Fruit fly (Drosophila melanogaster) whole organism, embryonic: ENCODE data around the gene CG2898.

ENCODE experiments used
- Aef1 ChIP-seq: fragments of 200-800 bp; sonication (Bioruptor generic); IDR thresholded peaks from 3 replicates; pipeline ENCODE4 v1.3.6; 2022; ENCODE audit warnings: missing biosample characterization, missing genetic modification characterization
- BEAF-32 ChIP-seq: fragments of 200-800 bp; sonication (Bioruptor generic); optimal IDR thresholded peaks from 3 replicates; lab custom pipeline; 2017; ENCODE audit warnings: missing biosample characterization, missing genetic modification characterization, mild to moderate bottlenecking, moderate library complexity, missing genetic modification reagents
- Bgb ChIP-seq: fragments of 200-800 bp; sonication (Bioruptor generic); IDR thresholded peaks from 2 replicates; pipeline ENCODE4 v1.3.6; 2022; ENCODE audit warnings: missing biosample characterization, missing genetic modification characterization; ENCODE audit not compliant: partially characterized antibody
- CG10267 ChIP-seq: fragments of 200-800 bp; sonication (Bioruptor generic); optimal IDR thresholded peaks from 2 replicates; lab custom pipeline; 2018; ENCODE audit warnings: missing biosample characterization, mild to moderate bottlenecking, missing genetic modification characterization, moderate library complexity
- CG11695 ChIP-seq: fragments of 200-800 bp; sonication (Bioruptor generic); IDR thresholded peaks from 3 replicates; pipeline ENCODE4 v1.3.6; 2022; ENCODE audit warnings: missing biosample characterization, missing genetic modification characterization
- CG14014 ChIP-seq: fragments of 200-800 bp; sonication (Bioruptor generic); IDR thresholded peaks from 2 replicates; pipeline ENCODE4 v1.3.6; 2022; ENCODE audit warnings: missing biosample characterization, missing genetic modification characterization
- CG14965 ChIP-seq: fragments of 200-800 bp; sonication (Bioruptor generic); optimal IDR thresholded peaks from 2 replicates; lab custom pipeline; 2016; ENCODE audit warnings: missing biosample characterization, missing genetic modification characterization, borderline replicate concordance
- CG15011 ChIP-seq: fragments of 200-800 bp; sonication (Bioruptor generic); optimal IDR thresholded peaks from 3 replicates; lab custom pipeline; 2018; ENCODE audit warnings: missing biosample characterization, mild to moderate bottlenecking, missing genetic modification characterization
- CG1529 ChIP-seq: fragments of 200-800 bp; sonication (Bioruptor generic); optimal IDR thresholded peaks from 3 replicates; lab custom pipeline; 2018; ENCODE audit warnings: missing biosample characterization, missing genetic modification characterization
- CG1602 ChIP-seq: fragments of 200-800 bp; sonication (Bioruptor generic); optimal IDR thresholded peaks from 3 replicates; lab custom pipeline; 2016; ENCODE audit warnings: missing biosample characterization, missing genetic modification characterization
- CG16779 ChIP-seq: fragments of 200-800 bp; sonication (Bioruptor generic); IDR thresholded peaks from 2 replicates; pipeline ENCODE4 v1.3.6; 2022; ENCODE audit warnings: missing biosample characterization, missing genetic modification characterization
- CG17328 ChIP-seq: fragments of 200-800 bp; sonication (Bioruptor generic); IDR thresholded peaks from 2 replicates; pipeline ENCODE4 v1.3.6; 2022; ENCODE audit warnings: missing biosample characterization, missing genetic modification characterization
- CG17359 ChIP-seq: fragments of 200-800 bp; sonication (Bioruptor generic); optimal IDR thresholded peaks from 3 replicates; lab custom pipeline; 2018; ENCODE audit warnings: missing biosample characterization, mild to moderate bottlenecking, missing genetic modification characterization, moderate library complexity
- CG18764 ChIP-seq: fragments of 200-800 bp; sonication (Bioruptor generic); optimal IDR thresholded peaks from 3 replicates; lab custom pipeline; 2016; ENCODE audit warnings: missing biosample characterization, missing genetic modification characterization
- CG2120 ChIP-seq: fragments of 200-800 bp; sonication (Bioruptor generic); optimal IDR thresholded peaks from 3 replicates; lab custom pipeline; 2016; ENCODE audit warnings: missing biosample characterization, missing genetic modification characterization
- CG2889 ChIP-seq: fragments of 200-800 bp; sonication (Bioruptor generic); IDR thresholded peaks from 3 replicates; pipeline ENCODE4 v1.3.6; 2022; ENCODE audit warnings: missing biosample characterization, missing genetic modification characterization
- CG33213 ChIP-seq: fragments of 200-800 bp; sonication (Bioruptor generic); optimal IDR thresholded peaks from 3 replicates; lab custom pipeline; 2016; ENCODE audit warnings: missing biosample characterization, missing genetic modification characterization
- CG34422 ChIP-seq: fragments of 200-800 bp; sonication (Bioruptor generic); IDR thresholded peaks from 3 replicates; pipeline ENCODE4 v1.3.6; 2022; ENCODE audit warnings: missing biosample characterization, missing genetic modification characterization
- CG42726 ChIP-seq: fragments of 200-800 bp; sonication (Bioruptor generic); IDR thresholded peaks from 2 replicates; pipeline ENCODE4 v1.3.6; 2022; ENCODE audit warnings: missing biosample characterization, missing genetic modification characterization; ENCODE audit not compliant: partially characterized antibody
- CG4328 ChIP-seq: fragments of 200-800 bp; sonication (Bioruptor generic); optimal IDR thresholded peaks from 3 replicates; lab custom pipeline; 2017; ENCODE audit warnings: missing biosample characterization, missing genetic modification reagents, missing genetic modification characterization
- CG5180 ChIP-seq: fragments of 200-800 bp; sonication (Bioruptor generic); optimal IDR thresholded peaks from 3 replicates; lab custom pipeline; 2017; ENCODE audit warnings: missing biosample characterization, missing genetic modification characterization, mild to moderate bottlenecking, moderate library complexity, missing genetic modification reagents
- CG6683 ChIP-seq: fragments of 200-800 bp; sonication (Bioruptor generic); optimal IDR thresholded peaks from 2 replicates; lab custom pipeline; 2017; ENCODE audit warnings: missing biosample characterization, mild to moderate bottlenecking, missing genetic modification characterization, missing genetic modification reagents
- CG8944 ChIP-seq: fragments of 200-800 bp; sonication (Bioruptor generic); optimal IDR thresholded peaks from 3 replicates; lab custom pipeline; 2016; ENCODE audit warnings: missing biosample characterization, missing genetic modification characterization
- CG9437 ChIP-seq: fragments of 200-800 bp; sonication (Bioruptor generic); optimal IDR thresholded peaks from 2 replicates; lab custom pipeline; 2018; ENCODE audit warnings: missing biosample characterization, mild to moderate bottlenecking, missing genetic modification characterization
- CHES-1-like ChIP-seq: fragments of 200-800 bp; sonication (Bioruptor generic); optimal IDR thresholded peaks from 2 replicates; lab custom pipeline; 2016; ENCODE audit warnings: missing biosample characterization, missing genetic modification characterization
- Dref ChIP-seq: fragments of 200-800 bp; sonication (Bioruptor generic); IDR thresholded peaks from 2 replicates; pipeline ENCODE4 v1.3.6; 2022; ENCODE audit warnings: missing biosample characterization, missing genetic modification characterization
- E2f1 ChIP-seq: fragments of 200-800 bp; sonication (Bioruptor generic); IDR thresholded peaks from 2 replicates; pipeline ENCODE4 v1.3.6; 2022; ENCODE audit warnings: missing biosample characterization, missing genetic modification characterization
- Hey ChIP-seq: fragments of 200-800 bp; sonication (Bioruptor generic); optimal IDR thresholded peaks from 3 replicates; lab custom pipeline; 2018; ENCODE audit warnings: missing biosample characterization, mild to moderate bottlenecking, missing genetic modification characterization
- Hr39 ChIP-seq: fragments of >200 bp; optimal IDR thresholded peaks from 2 replicates; lab custom pipeline; 2017
- Mad ChIP-seq: fragments of 200-800 bp; sonication (Bioruptor generic); optimal IDR thresholded peaks from 2 replicates; lab custom pipeline; 2016; ENCODE audit warnings: missing biosample characterization, missing genetic modification characterization
- Nf-YC ChIP-seq: fragments of 200-800 bp; optimal IDR thresholded peaks from 3 replicates; lab custom pipeline; 2019; ENCODE audit warnings: missing biosample characterization, mild to moderate bottlenecking, missing genetic modification characterization, moderate library complexity
- NfI ChIP-seq: fragments of 200-800 bp; sonication (Bioruptor generic); optimal IDR thresholded peaks from 3 replicates; lab custom pipeline; 2018; ENCODE audit warnings: missing biosample characterization, mild to moderate bottlenecking, missing genetic modification characterization, moderate library complexity
- Poxn ChIP-seq: fragments of 200-800 bp; sonication (Bioruptor generic); IDR thresholded peaks from 2 replicates; pipeline ENCODE4 v1.3.6; 2022; ENCODE audit warnings: missing biosample characterization, missing genetic modification characterization
- ab ChIP-seq: fragments of 200-800 bp; sonication (Bioruptor generic); optimal IDR thresholded peaks from 2 replicates; lab custom pipeline; 2016; ENCODE audit warnings: missing biosample characterization, missing genetic modification characterization
- ac ChIP-seq: fragments of 200-800 bp; sonication (Bioruptor generic); optimal IDR thresholded peaks from 3 replicates; lab custom pipeline; 2017; ENCODE audit warnings: missing biosample characterization, mild to moderate bottlenecking, missing genetic modification characterization
- amos ChIP-seq: fragments of 200-800 bp; sonication (Bioruptor generic); IDR thresholded peaks from 2 replicates; pipeline ENCODE4 v1.3.6; 2022; ENCODE audit warnings: missing biosample characterization, missing genetic modification characterization; ENCODE audit not compliant: partially characterized antibody
- chm ChIP-seq: fragments of 200-800 bp; sonication (Bioruptor generic); IDR thresholded peaks from 2 replicates; pipeline ENCODE4 v1.3.6; 2022; ENCODE audit warnings: missing biosample characterization, missing genetic modification characterization
- chn ChIP-seq: fragments of 200-800 bp; sonication (Bioruptor generic); optimal IDR thresholded peaks from 2 replicates; lab custom pipeline; 2016; ENCODE audit warnings: missing biosample characterization, missing genetic modification characterization
- dmrt11E ChIP-seq: fragments of 200-800 bp; sonication (Bioruptor generic); optimal IDR thresholded peaks from 3 replicates; lab custom pipeline; 2018; ENCODE audit warnings: missing biosample characterization, mild to moderate bottlenecking, missing genetic modification characterization, moderate library complexity
- dpn ChIP-seq, 2 experiments: fragments of 200-800 bp; sonication (Bioruptor generic); optimal IDR thresholded peaks; 3 replicates each; lab custom pipeline; 2016; ENCODE audit warnings: missing biosample characterization in 2 of 2, missing genetic modification characterization in 2 of 2
- emc ChIP-seq: fragments of 200-800 bp; sonication (Bioruptor generic); optimal IDR thresholded peaks from 2 replicates; lab custom pipeline; 2016; ENCODE audit warnings: missing biosample characterization, missing genetic modification characterization
- gro ChIP-seq: fragments of 200-800 bp; sonication (Bioruptor generic); optimal IDR thresholded peaks from 2 replicates; lab custom pipeline; 2016; ENCODE audit warnings: missing biosample characterization, missing genetic modification characterization
- hbn ChIP-seq: fragments of 200-800 bp; sonication (Bioruptor generic); IDR thresholded peaks from 2 replicates; pipeline ENCODE4 v1.3.6; 2022; ENCODE audit warnings: missing biosample characterization, missing genetic modification characterization; ENCODE audit not compliant: partially characterized antibody
- her ChIP-seq: fragments of 200-800 bp; sonication (Bioruptor generic); optimal IDR thresholded peaks from 2 replicates; lab custom pipeline; 2016; ENCODE audit warnings: missing biosample characterization, missing genetic modification characterization
- hkb ChIP-seq, 2 experiments: fragments of 200-800 bp in 1 of 2; fragments of >200 bp in 1 of 2; sonication (Bioruptor generic) in 1 of 2; IDR thresholded peaks in 1 of 2; optimal IDR thresholded peaks in 1 of 2; 2 replicates each; pipeline versions ENCODE4 v1.3.6 to Lab custom; 2017 to 2022; ENCODE audit warnings: missing biosample characterization in 1 of 2, missing genetic modification characterization in 1 of 2
- nerfin-2 ChIP-seq: fragments of 200-800 bp; sonication (Bioruptor generic); IDR thresholded peaks from 2 replicates; pipeline ENCODE4 v1.3.6; 2022; ENCODE audit warnings: missing biosample characterization, missing genetic modification characterization; ENCODE audit not compliant: partially characterized antibody
- shn ChIP-seq: fragments of 200-800 bp; sonication (Bioruptor generic); optimal IDR thresholded peaks from 3 replicates; lab custom pipeline; 2016; ENCODE audit warnings: missing biosample characterization, missing genetic modification characterization
- stwl ChIP-seq: fragments of 200-800 bp; sonication (Bioruptor generic); optimal IDR thresholded peaks from 3 replicates; lab custom pipeline; 2018; ENCODE audit warnings: missing biosample characterization, mild to moderate bottlenecking, missing genetic modification characterization, moderate library complexity
- wor ChIP-seq: fragments of 200-800 bp; sonication (Bioruptor generic); IDR thresholded peaks from 2 replicates; pipeline ENCODE4 v1.3.6; 2022; ENCODE audit warnings: missing biosample characterization, missing genetic modification characterization

The CG2898 gene

dm6 chrX:10325567-10326345 lies 49.4 kb upstream of the CG2898 start, which contains the start of gene alpha-Man-Ia (continued):
- TF ChIP-seq BEAF-32 (GFP tag; lab: Kevin White, UChicago) (peak; percentile 66), CG14014 (GFP tag; lab: Robert Waterston, UW) (0 out of 2 replicates have a peak, but pooled peaks have one; percentile 11), nerfin-2 (GFP tag; lab: Robert Waterston, UW) (no peak), CG10267 (tag; lab: Kevin White, UChicago) (peak; percentile 9), CG4328 (GFP tag; lab: Kevin White, UChicago) (no peak), hbn (GFP tag; lab: Robert Waterston, UW) (0 out of 2 replicates have a peak, but pooled peaks have one; percentile 10), wor (no peak), Hey (tag; lab: Kevin White, UChicago) (no peak), Bgb (GFP tag; lab: Robert Waterston, UW) (peak; percentile 52), amos (GFP tag; lab: Robert Waterston, UW) (peak; percentile 26; the same call in 1 of the 2 replicates), E2f1 (GFP tag; lab: Robert Waterston, UW) (no peak), CG2889 (GFP tag; lab: Robert Waterston, UW) (no peak), chm (GFP tag; lab: Robert Waterston, UW) (0 out of 2 replicates have a peak, but pooled peaks have one; percentile 42), stwl (tag; lab: Kevin White, UChicago) (peak; percentile 44), CG42726 (GFP tag; lab: Robert Waterston, UW) (0 out of 2 replicates have a peak, but pooled peaks have one; percentile 8), dmrt11E (tag; lab: Kevin White, UChicago) (no peak), CG1602 (GFP tag; lab: Kevin White, UChicago) (no peak), CG8944 (peak; percentile 12), Poxn (no peak), emc (no peak), Hr39 (lab: Kevin White, UChicago) (no peak), CG1529 (GFP tag; lab: Kevin White, UChicago) (no peak), ac (GFP tag; lab: Kevin White, UChicago) (no peak), CG9437 (GFP tag; lab: Kevin White, UChicago) (peak; percentile 2), CG18764 (no peak), shn (GFP tag; lab: Kevin White, UChicago) (no peak), hkb (optimal IDR thresholded peaks at IDR 0.05; lab: Kevin White, UChicago) (peak; percentile 16), hkb (GFP tag; IDR thresholded peaks at IDR 0.05; lab: Robert Waterston, UW) (no peak), NfI (GFP tag; lab: Kevin White, UChicago) (peak; percentile 42), gro (GFP tag; lab: Kevin White, UChicago) (no peak), dpn (GFP tag; optimal IDR thresholded peaks at IDR 0.05; lab: Kevin White, UChicago) (peak; percentile 22 to 41), ab (no peak), CG14965 (GFP tag; lab: Kevin White, UChicago) (no peak), CG34422 (peak; percentile 82), CG15011 (no peak), CG17359 (tag; lab: Kevin White, UChicago) (no peak), Mad (GFP tag; lab: Kevin White, UChicago) (peak; percentile 37), CG11695 (GFP tag; lab: Robert Waterston, UW) (no peak), CHES-1-like (GFP tag; lab: Kevin White, UChicago) (peak; percentile 58), CG2120 (GFP tag; lab: Kevin White, UChicago) (peak; percentile 40), CG16779 (GFP tag; lab: Robert Waterston, UW) (no peak), Dref (GFP tag; lab: Robert Waterston, UW) (peak; percentile 56), Aef1 (GFP tag; lab: Robert Waterston, UW) (no peak), chn (GFP tag; lab: Kevin White, UChicago) (peak; percentile 41), CG17328 (GFP tag; lab: Robert Waterston, UW) (no peak), Nf-YC (tag; lab: Kevin White, UChicago) (peak; percentile 14), her (GFP tag; lab: Kevin White, UChicago) (no peak), CG33213 (GFP tag; lab: Kevin White, UChicago) (peak; percentile 29), CG5180 (GFP tag; lab: Kevin White, UChicago) (no peak), CG6683 (GFP tag; lab: Kevin White, UChicago) (no peak)
